Fruit fly (Drosophila melanogaster) whole organism, embryonic: ENCODE data around the gene CG42656.
A peak's percentile ranks its signal among the peaks of the same experiment; 100 is the strongest.

ENCODE experiments used
- ATbp ChIP-seq: fragments of 200-800 bp; sonication (Bioruptor generic); optimal IDR thresholded peaks from 2 replicates; lab custom pipeline; 2017; ENCODE audit warnings: missing biosample characterization, mild to moderate bottlenecking, missing genetic modification characterization, missing genetic modification reagents
- Abd-B ChIP-seq: fragments of 200-800 bp; sonication (Bioruptor generic); optimal IDR thresholded peaks from 2 replicates; lab custom pipeline; 2018; ENCODE audit warnings: missing biosample characterization, mild to moderate bottlenecking, missing genetic modification characterization, moderate library complexity
- CG10366 ChIP-seq: fragments of 200-800 bp; sonication (Bioruptor generic); IDR thresholded peaks from 2 replicates; pipeline ENCODE4 v1.3.6; 2022; ENCODE audit warnings: missing biosample characterization, missing genetic modification characterization
- CG10959 ChIP-seq: fragments of 200-800 bp; sonication (Bioruptor generic); IDR thresholded peaks from 2 replicates; pipeline ENCODE4 v1.3.6; 2022; ENCODE audit warnings: missing biosample characterization, missing genetic modification characterization
- CG11093 ChIP-seq: fragments of 200-800 bp; sonication (Bioruptor generic); IDR thresholded peaks from 3 replicates; pipeline ENCODE4 v1.3.6; 2022; ENCODE audit warnings: missing biosample characterization, missing genetic modification characterization
- CG12219 ChIP-seq: fragments of 200-800 bp; sonication (Bioruptor generic); optimal IDR thresholded peaks from 3 replicates; lab custom pipeline; 2018; ENCODE audit warnings: missing biosample characterization, mild to moderate bottlenecking, missing genetic modification characterization
- CG1233 ChIP-seq: fragments of 200-800 bp; sonication (Bioruptor generic); optimal IDR thresholded peaks from 4 replicates; lab custom pipeline; 2018; ENCODE audit warnings: missing biosample characterization, mild to moderate bottlenecking, missing genetic modification characterization
- CG13123 ChIP-seq: fragments of 200-800 bp; sonication (Bioruptor generic); optimal IDR thresholded peaks from 2 replicates; lab custom pipeline; 2016; ENCODE audit warnings: missing biosample characterization, missing genetic modification characterization
- CG14710 ChIP-seq: fragments of 200-800 bp; sonication (Bioruptor generic); optimal IDR thresholded peaks from 3 replicates; lab custom pipeline; 2019; ENCODE audit warnings: missing biosample characterization, mild to moderate bottlenecking, missing genetic modification characterization, moderate library complexity
- CG17186 ChIP-seq: fragments of 200-800 bp; sonication (Bioruptor generic); optimal IDR thresholded peaks from 3 replicates; lab custom pipeline; 2017; ENCODE audit warnings: missing biosample characterization, missing genetic modification reagents, missing genetic modification characterization
- CG17328 ChIP-seq: fragments of 200-800 bp; sonication (Bioruptor generic); IDR thresholded peaks from 2 replicates; pipeline ENCODE4 v1.3.6; 2022; ENCODE audit warnings: missing biosample characterization, missing genetic modification characterization
- CG17385 ChIP-seq: fragments of 200-800 bp; sonication (Bioruptor generic); optimal IDR thresholded peaks from 3 replicates; lab custom pipeline; 2018; ENCODE audit warnings: missing biosample characterization, mild to moderate bottlenecking, missing genetic modification characterization
- CG2199 ChIP-seq: fragments of 200-800 bp; sonication (Bioruptor generic); IDR thresholded peaks from 3 replicates; pipeline ENCODE4 v1.3.6; 2022; ENCODE audit warnings: missing biosample characterization, missing genetic modification characterization
- CG2712 ChIP-seq: fragments of 200-800 bp; optimal IDR thresholded peaks from 3 replicates; lab custom pipeline; 2019; ENCODE audit warnings: missing biosample characterization, mild to moderate bottlenecking, missing genetic modification characterization, moderate library complexity
- CG32772 ChIP-seq: fragments of 200-800 bp; sonication (Bioruptor generic); IDR thresholded peaks from 2 replicates; pipeline ENCODE4 v1.3.6; 2022; ENCODE audit warnings: missing biosample characterization, missing genetic modification characterization
- CG3838 ChIP-seq: fragments of 200-800 bp; sonication (Bioruptor generic); optimal IDR thresholded peaks from 3 replicates; lab custom pipeline; 2016; ENCODE audit warnings: missing biosample characterization, missing genetic modification characterization
- CG4404 ChIP-seq: fragments of 200-800 bp; sonication (Bioruptor generic); IDR thresholded peaks from 2 replicates; pipeline ENCODE4 v1.3.6; 2022; ENCODE audit warnings: missing biosample characterization, missing genetic modification characterization
- CG6254 ChIP-seq: fragments of 200-800 bp; sonication (Bioruptor generic); optimal IDR thresholded peaks from 3 replicates; lab custom pipeline; 2017; ENCODE audit warnings: mild to moderate bottlenecking, missing biosample characterization, missing genetic modification reagents, missing genetic modification characterization
- CG6654 ChIP-seq: fragments of 200-800 bp; sonication (Bioruptor generic); optimal IDR thresholded peaks from 2 replicates; lab custom pipeline; 2017; ENCODE audit warnings: missing biosample characterization, mild to moderate bottlenecking, missing genetic modification characterization
- CG7372 ChIP-seq: fragments of 200-800 bp; sonication (Bioruptor generic); IDR thresholded peaks from 2 replicates; pipeline ENCODE4 v1.3.6; 2022; ENCODE audit warnings: missing biosample characterization, missing genetic modification characterization
- CG7987 ChIP-seq: fragments of 200-800 bp; sonication (Bioruptor generic); optimal IDR thresholded peaks from 2 replicates; lab custom pipeline; 2018; ENCODE audit warnings: missing biosample characterization, mild to moderate bottlenecking, missing genetic modification characterization, moderate library complexity
- CG9215 ChIP-seq: fragments of 200-800 bp; sonication (Bioruptor generic); IDR thresholded peaks from 2 replicates; pipeline ENCODE4 v1.3.6; 2022; ENCODE audit warnings: missing biosample characterization, missing genetic modification characterization
- CTCF ChIP-seq: fragments of 200-800 bp; sonication (Bioruptor generic); optimal IDR thresholded peaks from 2 replicates; lab custom pipeline; 2017; ENCODE audit warnings: missing biosample characterization, mild to moderate bottlenecking, missing genetic modification characterization, moderate library complexity
- CrebB ChIP-seq: fragments of 200-800 bp; sonication (Bioruptor generic); optimal IDR thresholded peaks from 3 replicates; lab custom pipeline; 2018; ENCODE audit warnings: missing biosample characterization, mild to moderate bottlenecking, missing genetic modification characterization
- Elba2 ChIP-seq: fragments of 200-800 bp; sonication (Bioruptor generic); optimal IDR thresholded peaks from 3 replicates; lab custom pipeline; 2016; ENCODE audit warnings: missing biosample characterization, missing genetic modification characterization
- Gsc ChIP-seq: fragments of 200-800 bp; sonication (Bioruptor generic); IDR thresholded peaks from 2 replicates; pipeline ENCODE4 v1.3.6; 2022; ENCODE audit warnings: missing biosample characterization, missing genetic modification characterization
- Gug ChIP-seq: fragments of 200-800 bp; sonication (Bioruptor generic); IDR thresholded peaks from 4 replicates; pipeline ENCODE4 v1.3.6; 2022; ENCODE audit warnings: missing biosample characterization, missing genetic modification characterization
- Hmx ChIP-seq: fragments of 200-800 bp; sonication (Bioruptor generic); optimal IDR thresholded peaks from 2 replicates; lab custom pipeline; 2016; ENCODE audit warnings: missing biosample characterization, missing genetic modification characterization
- Lhr ChIP-seq: fragments of 200-800 bp; sonication (Bioruptor generic); optimal IDR thresholded peaks from 3 replicates; lab custom pipeline; 2017; ENCODE audit warnings: mild to moderate bottlenecking, missing biosample characterization, missing genetic modification reagents, missing genetic modification characterization
- Lpt ChIP-seq: fragments of >200 bp; optimal IDR thresholded peaks from 2 replicates; lab custom pipeline; 2018; ENCODE audit warnings: missing biosample characterization, missing genetic modification characterization
- Meics ChIP-seq: fragments of 200-800 bp; sonication (Bioruptor generic); optimal IDR thresholded peaks from 2 replicates; lab custom pipeline; 2017; ENCODE audit warnings: missing biosample characterization, mild to moderate bottlenecking, missing genetic modification characterization
- Oli ChIP-seq: fragments of 200-800 bp; sonication (Bioruptor generic); optimal IDR thresholded peaks from 2 replicates; lab custom pipeline; 2018; ENCODE audit warnings: missing biosample characterization, mild to moderate bottlenecking, missing genetic modification characterization, moderate library complexity
- PHDP ChIP-seq: fragments of 200-800 bp; sonication (Bioruptor generic); optimal IDR thresholded peaks from 3 replicates; lab custom pipeline; 2018; ENCODE audit warnings: missing biosample characterization, mild to moderate bottlenecking, missing genetic modification characterization, moderate library complexity
- Scr ChIP-seq: fragments of 200-800 bp; sonication (Bioruptor generic); IDR thresholded peaks from 2 replicates; pipeline ENCODE4 v1.3.6; 2022; ENCODE audit warnings: missing biosample characterization, missing genetic modification characterization; ENCODE audit not compliant: partially characterized antibody
- Taf1 ChIP-seq: fragments of 200-800 bp; sonication (Bioruptor generic); IDR thresholded peaks from 2 replicates; pipeline ENCODE4 v1.3.6; 2022; ENCODE audit warnings: missing biosample characterization, missing genetic modification characterization
- Tbp ChIP-seq: fragments of >200 bp; optimal IDR thresholded peaks from 2 replicates; lab custom pipeline; 2018; ENCODE audit warnings: missing biosample characterization, missing genetic modification characterization
- YL-1 ChIP-seq: fragments of 200-800 bp; sonication (Bioruptor generic); optimal IDR thresholded peaks from 3 replicates; lab custom pipeline; 2017; ENCODE audit warnings: missing biosample characterization, mild to moderate bottlenecking, missing genetic modification characterization
- ash1 ChIP-seq: fragments of 200-800 bp; sonication (Bioruptor generic); optimal IDR thresholded peaks from 2 replicates; lab custom pipeline; 2018; ENCODE audit warnings: missing biosample characterization, mild to moderate bottlenecking, missing genetic modification characterization
- bbx ChIP-seq: fragments of 200-800 bp; sonication (Bioruptor generic); IDR thresholded peaks from 2 replicates; pipeline ENCODE4 v1.3.6; 2022; ENCODE audit warnings: missing biosample characterization, missing genetic modification characterization; ENCODE audit not compliant: partially characterized antibody
- caup ChIP-seq: fragments of 200-800 bp; sonication (Bioruptor generic); optimal IDR thresholded peaks from 3 replicates; lab custom pipeline; 2017; ENCODE audit warnings: missing biosample characterization, mild to moderate bottlenecking, missing genetic modification characterization, moderate library complexity; ENCODE audit not compliant: severe bottlenecking
- dan ChIP-seq: fragments of 200-800 bp; sonication (Bioruptor generic); IDR thresholded peaks from 2 replicates; pipeline ENCODE4 v1.3.6; 2022; ENCODE audit warnings: missing biosample characterization, missing genetic modification characterization
- disco-r ChIP-seq: fragments of 200-800 bp; sonication (Bioruptor generic); optimal IDR thresholded peaks from 2 replicates; lab custom pipeline; 2016; ENCODE audit warnings: missing biosample characterization, missing genetic modification characterization
- dysf ChIP-seq: fragments of 200-800 bp; sonication (Bioruptor generic); IDR thresholded peaks from 3 replicates; pipeline ENCODE4 v1.3.6; 2022; ENCODE audit warnings: missing biosample characterization, missing genetic modification characterization
- fd64A ChIP-seq: fragments of 200-800 bp; sonication (Bioruptor generic); optimal IDR thresholded peaks from 3 replicates; lab custom pipeline; 2018; ENCODE audit warnings: missing biosample characterization, mild to moderate bottlenecking, missing genetic modification characterization
- gro ChIP-seq: fragments of 200-800 bp; sonication (Bioruptor generic); optimal IDR thresholded peaks from 2 replicates; lab custom pipeline; 2016; ENCODE audit warnings: missing biosample characterization, missing genetic modification characterization
- h ChIP-seq: fragments of >200 bp; optimal IDR thresholded peaks from 2 replicates; lab custom pipeline; 2017
- lmd ChIP-seq: fragments of 200-800 bp; sonication (Bioruptor generic); IDR thresholded peaks from 2 replicates; pipeline ENCODE4 v1.3.6; 2022; ENCODE audit warnings: missing biosample characterization, missing genetic modification characterization
- odd ChIP-seq: fragments of 200-800 bp; sonication (Bioruptor generic); optimal IDR thresholded peaks from 2 replicates; lab custom pipeline; 2017; ENCODE audit warnings: missing biosample characterization, mild to moderate bottlenecking, missing genetic modification characterization
- pfk ChIP-seq: fragments of 200-800 bp; sonication (Bioruptor generic); optimal IDR thresholded peaks from 2 replicates; lab custom pipeline; 2018; ENCODE audit warnings: missing biosample characterization, mild to moderate bottlenecking, missing genetic modification characterization, moderate library complexity
- pum ChIP-seq: fragments of 200-800 bp; sonication (Bioruptor generic); optimal IDR thresholded peaks from 2 replicates; lab custom pipeline; 2016; ENCODE audit warnings: missing biosample characterization, missing genetic modification characterization
- sob ChIP-seq: fragments of 200-800 bp; sonication (Bioruptor generic); IDR thresholded peaks from 2 replicates; pipeline ENCODE4 v1.3.6; 2022; ENCODE audit warnings: missing biosample characterization, missing genetic modification characterization
- vfl ChIP-seq: fragments of 200-800 bp; sonication (Bioruptor generic); optimal IDR thresholded peaks from 2 replicates; lab custom pipeline; 2016; ENCODE audit warnings: missing biosample characterization, missing genetic modification characterization

Gene CG42656

DNA sequence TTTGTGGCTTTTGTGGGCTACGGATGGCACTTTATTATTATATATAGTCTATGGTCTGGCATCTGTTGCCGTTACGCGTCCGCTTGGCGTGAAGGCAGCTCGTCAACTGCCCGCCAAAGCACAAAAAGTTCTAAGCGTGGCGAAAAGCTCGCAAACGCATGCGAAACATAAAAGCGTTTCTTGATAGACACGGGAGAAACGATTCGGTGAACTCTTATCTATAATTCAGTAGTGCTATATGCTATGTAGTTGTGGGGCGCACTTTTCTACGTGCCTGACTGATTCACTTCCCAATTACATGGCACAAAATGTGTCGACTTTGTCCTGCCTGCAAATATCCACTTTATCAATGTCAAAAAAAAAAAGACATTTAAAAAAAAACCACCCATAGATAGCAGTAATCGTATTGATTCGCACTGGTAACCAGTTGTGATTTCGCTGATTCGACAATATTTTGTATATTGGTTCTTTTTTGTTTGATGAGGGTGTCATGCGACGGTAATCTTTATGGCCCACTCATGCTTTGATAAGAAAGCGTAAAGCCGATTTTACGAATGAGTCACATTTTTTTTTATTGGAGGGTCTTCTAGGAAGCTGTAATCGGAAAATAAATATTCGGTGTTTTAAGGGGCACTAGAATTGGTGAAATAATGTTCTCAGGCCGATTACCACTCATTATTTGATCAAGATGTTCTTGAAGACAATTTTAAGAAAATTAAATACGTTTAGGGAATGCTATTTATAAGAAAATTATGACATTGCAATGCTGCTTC lies 12.1 kb upstream of the CG42656 start, which contains the start of gene alpha-Est9 (continued):
- peak; percentile 18 for TF ChIP-seq caup (GFP tag; lab: Kevin White, UChicago)
- TF ChIP-seq CG32772 (GFP tag; lab: Robert Waterston, UW) = no peak
- TF ChIP-seq CG17186 = no peak
- no peak for TF ChIP-seq CG12219
- no peak for TF ChIP-seq bbx (GFP tag; lab: Robert Waterston, UW)
- no peak for TF ChIP-seq CG17328 (GFP tag; lab: Robert Waterston, UW)
- TF ChIP-seq CG4404 (GFP tag; lab: Robert Waterston, UW) = no peak
- no peak for TF ChIP-seq Gsc (GFP tag; lab: Robert Waterston, UW)
- no peak for TF ChIP-seq Elba2
- no peak for TF ChIP-seq Lpt (GFP tag; lab: Kevin White, UChicago)
- TF ChIP-seq gro (GFP tag; lab: Kevin White, UChicago) = peak; percentile 23
- TF ChIP-seq YL-1 (GFP tag; lab: Kevin White, UChicago) = no peak
- TF ChIP-seq CG6654 (GFP tag; lab: Kevin White, UChicago) = no peak
- no peak for TF ChIP-seq fd64A
- TF ChIP-seq sob (GFP tag; lab: Robert Waterston, UW) = peak; percentile 55; the same call in 1 of the 2 replicates
- TF ChIP-seq ATbp = no peak
- TF ChIP-seq dan (GFP tag; lab: Robert Waterston, UW) = no peak
- TF ChIP-seq CG2712 (tag; lab: Kevin White, UChicago) = no peak
- TF ChIP-seq CTCF = no peak
- TF ChIP-seq pum (GFP tag; lab: Kevin White, UChicago) = no peak
- no peak for TF ChIP-seq disco-r
- TF ChIP-seq pfk (GFP tag; lab: Kevin White, UChicago) = no peak
- no peak for TF ChIP-seq h (lab: Kevin White, UChicago)
- TF ChIP-seq Scr = no peak
- TF ChIP-seq CG1233 (GFP tag; lab: Kevin White, UChicago) = no peak
- no peak for TF ChIP-seq CG13123 (GFP tag; lab: Kevin White, UChicago)
- no peak for TF ChIP-seq Hmx (GFP tag; lab: Kevin White, UChicago)
- no peak for TF ChIP-seq Oli (tag; lab: Kevin White, UChicago)
- 0 out of 3 replicates have a peak, but pooled peaks have one; percentile 25 for TF ChIP-seq CG2199 (GFP tag; lab: Robert Waterston, UW)
- no peak for TF ChIP-seq Gug
- TF ChIP-seq Lhr (GFP tag; lab: Kevin White, UChicago) = no peak
- TF ChIP-seq odd (GFP tag; lab: Kevin White, UChicago) = no peak
- TF ChIP-seq CG3838 (GFP tag; lab: Kevin White, UChicago) = no peak
- TF ChIP-seq CG10959 (GFP tag; lab: Robert Waterston, UW) = no peak
- TF ChIP-seq Taf1 (GFP tag; lab: Robert Waterston, UW) = no peak
- TF ChIP-seq Abd-B (GFP tag; lab: Kevin White, UChicago) = no peak
- no peak for TF ChIP-seq CG7987 (GFP tag; lab: Kevin White, UChicago)
- TF ChIP-seq CrebB = peak; percentile 2
- TF ChIP-seq PHDP (tag; lab: Kevin White, UChicago) = no peak
- TF ChIP-seq Tbp (GFP tag; lab: Kevin White, UChicago) = no peak
- TF ChIP-seq CG10366 (GFP tag; lab: Robert Waterston, UW) = no peak
- TF ChIP-seq CG7372 (GFP tag; lab: Robert Waterston, UW) = no peak
- TF ChIP-seq CG14710 (tag; lab: Kevin White, UChicago) = no peak
- peak; percentile 29 for TF ChIP-seq Meics (GFP tag; lab: Kevin White, UChicago)
- no peak for TF ChIP-seq lmd
- TF ChIP-seq CG9215 = no peak
- no peak for TF ChIP-seq vfl (GFP tag; lab: Kevin White, UChicago)
- TF ChIP-seq CG11093 (GFP tag; lab: Robert Waterston, UW) = no peak
- no peak for TF ChIP-seq ash1 (GFP tag; lab: Kevin White, UChicago)
- TF ChIP-seq CG17385 (GFP tag; lab: Kevin White, UChicago) = no peak
- TF ChIP-seq CG6254 (GFP tag; lab: Kevin White, UChicago) = no peak
- TF ChIP-seq dysf (GFP tag; lab: Robert Waterston, UW) = peak; percentile 25; the same call in 1 of the 3 replicates
